Fruit fly (Drosophila melanogaster): ENCODE data around the gene Anp.

dm6 chr3R:30166159-30166784 lies 43.5 kb upstream of the Anp start, which contains the start of gene VhaAC45RP:
- TF ChIP-seq Clk (GFP tag; optimal IDR thresholded peaks at IDR 0.05), result no peak
- no peak for TF ChIP-seq Crg-1 (GFP tag; optimal IDR thresholded peaks at IDR 0.05)
- no peak for TF ChIP-seq tj (GFP tag; optimal IDR thresholded peaks at IDR 0.05)
- TF ChIP-seq kay (GFP tag; ENCODE audit: borderline replicate concordance), result no peak
- no peak for TF ChIP-seq CG1620 (GFP tag; optimal IDR thresholded peaks at IDR 0.05)
- TF ChIP-seq bab1 (GFP tag; optimal IDR thresholded peaks at IDR 0.05), result no peak
- no peak for TF ChIP-seq CG12768 (GFP tag; optimal IDR thresholded peaks at IDR 0.05)
- TF ChIP-seq CG14711 (tag; optimal IDR thresholded peaks at IDR 0.05), result no peak
